Worm (Caenorhabditis elegans) whole organism, L4/young adult: Measurements from ENCODE around the gene cal-4.

Experiments used
- W03F9.2 ChIP-seq: fragments of 150-350 bp; optimal IDR thresholded peaks from 2 replicates; lab custom pipeline; 2014; ENCODE audit warnings: missing biosample characterization, missing genetic modification characterization
- dao-5 ChIP-seq: sonication (generic microtip); optimal IDR thresholded peaks from 2 replicates; lab custom pipeline; 2016; ENCODE audit warnings: missing genotype, missing genetic modification characterization, moderate library complexity, missing compliant biosample characterization
- him-1 ChIP-seq: sonication (generic microtip); optimal IDR thresholded peaks from 2 replicates; lab custom pipeline; 2016; ENCODE audit warnings: missing genotype, missing genetic modification reagents, missing genetic modification characterization, missing compliant biosample characterization

The cal-4 gene

DNA sequence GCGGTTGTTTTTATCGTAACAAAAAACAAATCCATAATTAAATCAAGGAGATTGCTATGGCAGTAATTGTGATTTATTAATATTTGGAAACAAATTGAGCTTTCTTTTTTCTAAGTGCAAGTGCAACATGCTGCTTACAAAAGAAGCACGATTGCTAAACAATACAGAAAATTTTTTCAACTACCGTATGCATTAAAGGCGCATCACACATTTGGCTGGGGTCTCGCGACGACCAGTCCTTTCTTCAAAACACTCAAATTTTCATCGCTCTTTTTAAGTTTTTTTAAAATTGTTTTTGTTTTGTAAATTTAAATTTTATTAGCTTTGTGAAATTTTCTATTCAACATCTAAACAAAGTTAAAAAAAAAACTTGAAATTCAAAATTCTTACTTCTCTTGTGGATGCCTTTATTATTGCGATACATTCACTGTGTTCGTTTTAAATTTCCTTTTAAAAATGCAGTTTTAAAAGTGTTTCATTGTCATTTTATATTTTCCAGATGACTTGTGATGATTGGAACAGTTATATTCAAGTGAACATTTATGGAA, 25.5 kb downstream of the cal-4 start, which contains the start of gene zim-1:
zim-1 (plus strand) TSS at position 498 of the 548 bp plus-strand sequence.
- no peak for TF ChIP-seq him-1

DNA sequence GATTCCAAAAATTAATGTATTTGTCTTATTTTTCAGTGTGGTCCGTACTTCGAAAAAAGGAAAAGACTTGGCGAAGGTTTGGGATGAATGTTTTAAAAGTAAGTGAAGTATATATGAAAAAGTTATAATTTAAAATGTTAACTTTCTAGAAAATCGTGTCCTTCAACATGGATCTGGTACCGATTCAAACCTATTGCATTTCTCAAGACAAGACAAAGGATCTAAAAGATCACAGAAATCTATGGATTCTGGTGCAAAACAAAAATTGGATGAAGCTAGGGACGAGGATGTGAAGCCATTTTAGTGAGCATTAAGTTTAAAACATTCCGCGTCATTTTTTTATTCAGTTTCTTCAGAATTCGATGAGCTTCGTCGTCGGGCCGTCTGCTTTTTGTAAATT, 33.7 kb downstream of the cal-4 start, which contains the start of gene zim-2:
zim-2 (plus strand) TSS at position 301 of the 400 bp plus-strand sequence.
- TF ChIP-seq W03F9.2 (tag; lab: Kevin White, UChicago) (no peak), him-1 (no peak), dao-5 (tag; lab: Kevin White, UChicago) (no peak)

DNA sequence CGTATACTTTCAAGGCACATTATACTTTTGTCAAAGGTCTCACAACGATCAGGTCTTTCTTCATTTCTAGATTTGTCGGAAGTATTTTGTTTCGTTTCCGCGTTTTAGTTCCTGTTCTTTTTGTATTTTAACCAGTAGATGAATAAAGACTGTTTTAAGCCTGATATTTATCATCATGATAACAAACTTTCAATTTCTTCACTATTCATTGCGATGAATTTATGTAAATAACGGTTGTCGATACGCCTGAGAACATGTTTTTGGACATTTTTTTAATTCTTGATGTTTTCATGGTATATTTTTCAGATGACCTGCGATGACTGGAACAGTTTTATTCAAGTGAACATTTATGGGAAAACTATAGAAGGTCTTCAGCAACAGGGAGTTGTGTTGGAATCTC, 37.2 kb downstream of the cal-4 start, which contains the start of gene zim-3:
zim-3 (plus strand) TSS at position 301 of the 400 bp plus-strand sequence.
- TF ChIP-seq dao-5 (tag; lab: Kevin White, UChicago): no peak
- TF ChIP-seq him-1: no peak

DNA sequence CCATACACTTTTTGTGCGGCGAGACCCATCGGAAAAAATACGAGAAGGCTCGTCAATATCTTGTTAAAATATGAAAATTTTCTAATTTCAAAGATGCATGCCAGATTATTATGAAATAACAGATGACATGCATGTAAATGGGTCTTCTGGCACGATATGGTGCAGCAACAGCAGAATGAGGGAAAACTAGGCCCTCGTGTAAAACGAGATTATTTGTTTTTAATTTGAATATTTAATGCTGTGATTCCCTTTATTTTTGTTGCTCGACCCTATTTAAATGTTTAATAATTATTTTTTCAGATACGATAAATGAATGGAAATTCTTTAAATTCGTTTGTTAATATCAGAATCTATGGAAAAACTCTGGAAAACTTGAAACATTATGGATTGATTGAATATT, 40.4 kb downstream of the cal-4 start, which contains the start of gene him-8:
him-8 (plus strand) TSS at position 301 of the 400 bp plus-strand sequence.
- TF ChIP-seq dao-5 (tag; lab: Kevin White, UChicago): no peak
- no peak for TF ChIP-seq him-1

DNA sequence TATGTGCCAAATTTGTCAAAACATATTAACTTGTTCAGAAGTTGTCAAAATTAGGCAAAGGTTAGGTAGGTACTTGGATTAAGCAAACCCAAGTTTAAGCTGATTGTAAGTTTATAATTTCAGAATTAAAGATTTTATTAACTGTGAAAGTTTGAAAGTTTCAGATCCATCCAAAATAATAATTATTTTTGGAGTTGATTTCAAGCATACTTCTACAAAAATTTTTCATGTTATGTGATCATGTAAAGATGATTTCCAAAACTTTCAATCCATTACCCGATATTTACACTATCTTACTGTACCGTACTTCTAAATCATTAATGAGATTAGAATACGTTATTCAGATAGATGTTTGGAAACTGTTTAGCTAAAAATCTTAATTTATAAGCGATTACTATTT, 43.4 kb downstream of the cal-4 start:
- no peak for TF ChIP-seq W03F9.2 (tag; lab: Kevin White, UChicago)
- no peak for TF ChIP-seq dao-5 (tag; lab: Kevin White, UChicago)
- TF ChIP-seq him-1: no peak

DNA sequence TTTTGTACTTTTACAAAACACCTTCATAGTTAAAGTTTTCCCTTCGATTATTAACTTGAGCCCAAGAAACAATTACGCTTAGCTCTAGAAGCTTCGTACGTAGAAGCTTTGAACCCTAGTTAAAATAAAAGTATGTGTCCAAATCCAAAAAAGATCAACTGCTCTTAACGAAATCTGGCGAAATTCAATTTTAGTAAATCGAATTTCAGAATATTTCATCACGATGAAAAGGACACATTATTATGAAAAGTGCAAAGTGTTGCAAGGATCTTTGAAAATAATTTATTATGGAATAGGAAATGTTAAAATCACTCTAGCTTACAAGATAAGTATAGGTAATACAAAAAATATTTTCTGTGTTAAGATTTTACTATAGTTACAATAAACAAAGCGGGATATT, 44.1 kb downstream of the cal-4 start:
- TF ChIP-seq him-1 (no peak), W03F9.2 (tag; lab: Kevin White, UChicago) (no peak), dao-5 (tag; lab: Kevin White, UChicago) (no peak)

DNA sequence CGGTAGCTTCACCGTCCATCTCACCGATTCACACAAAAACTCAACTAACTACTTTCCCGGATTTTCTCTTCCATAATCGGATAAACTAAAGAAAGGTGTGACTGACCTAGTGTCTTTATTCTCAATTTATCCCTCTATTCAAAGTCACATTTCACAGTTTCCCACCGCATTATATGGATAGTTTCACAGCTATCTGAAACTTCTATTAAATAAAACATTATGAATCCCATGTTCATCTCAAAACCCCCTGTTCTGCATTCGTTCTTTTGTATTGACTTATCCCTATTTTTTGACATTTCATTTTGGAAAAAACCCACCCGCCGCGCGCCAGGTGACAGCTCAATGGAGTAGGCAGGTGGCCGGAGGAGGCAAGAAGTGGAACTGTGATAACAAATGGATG, 46.6 kb downstream of the cal-4 start:
- no peak for TF ChIP-seq him-1
- no peak for TF ChIP-seq W03F9.2 (tag; lab: Kevin White, UChicago)
- no peak for TF ChIP-seq dao-5 (tag; lab: Kevin White, UChicago)

DNA sequence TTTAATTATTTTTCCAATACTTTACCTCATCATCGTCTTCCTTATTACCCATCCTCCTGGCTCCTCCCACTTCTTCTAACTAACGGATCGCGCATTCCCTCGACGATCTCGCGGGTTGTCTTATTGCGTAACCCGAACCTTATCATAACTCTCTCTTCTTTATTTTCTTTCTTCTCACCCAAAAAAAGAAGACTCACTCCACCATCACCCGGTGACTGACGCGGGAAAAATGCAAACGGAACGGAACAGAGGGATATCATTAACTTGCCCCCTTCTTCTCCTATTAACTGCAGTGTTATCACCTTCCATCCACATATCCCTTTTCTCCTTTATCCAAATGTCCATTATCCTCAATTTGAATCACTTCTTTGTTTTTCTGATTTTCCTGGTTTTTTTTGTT, 48.9 kb downstream of the cal-4 start:
- TF ChIP-seq him-1: no peak
- no peak for TF ChIP-seq dao-5 (tag; lab: Kevin White, UChicago)
- TF ChIP-seq W03F9.2 (tag; lab: Kevin White, UChicago): no peak

DNA sequence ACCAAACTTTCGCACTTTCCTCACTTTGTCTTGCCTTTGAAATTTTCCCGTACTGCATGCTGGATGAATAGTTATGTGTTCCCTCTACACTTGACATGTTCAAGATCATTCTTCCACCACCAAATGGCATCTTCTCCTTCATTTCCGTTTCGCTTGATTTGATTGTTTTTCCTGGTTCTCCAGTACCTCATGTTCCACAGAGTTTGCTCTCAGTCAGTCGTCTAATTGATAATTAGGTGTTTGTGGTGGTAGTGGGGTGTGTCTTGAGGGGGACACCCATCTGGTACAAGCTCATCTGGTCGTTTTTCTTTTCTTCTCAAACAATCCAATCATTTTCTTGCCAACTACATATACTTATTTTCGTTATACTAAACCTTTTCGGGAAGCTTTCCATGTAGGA, 49.8 kb downstream of the cal-4 start:
- TF ChIP-seq dao-5 (tag; lab: Kevin White, UChicago) (no peak), him-1 (no peak), W03F9.2 (tag; lab: Kevin White, UChicago) (no peak)

DNA sequence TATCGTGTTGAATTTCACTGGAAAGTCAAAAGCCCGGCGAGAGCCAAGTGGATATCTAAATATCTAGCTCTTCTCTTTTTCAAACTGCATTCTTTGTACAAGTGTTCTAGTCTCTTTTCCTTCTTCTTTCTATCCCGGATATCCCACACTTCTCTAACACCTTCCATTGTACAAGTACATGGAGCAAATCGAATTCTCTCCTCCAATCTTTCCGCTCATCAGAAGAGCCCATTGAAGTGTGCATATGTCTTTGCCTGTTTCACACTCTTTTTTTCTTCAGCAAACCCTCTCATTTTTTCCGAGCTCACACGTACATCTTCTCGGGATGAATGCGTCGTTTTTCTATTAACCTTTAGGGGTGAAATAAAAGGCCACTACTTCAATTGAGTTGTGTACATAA, 52.3 kb downstream of the cal-4 start:
- TF ChIP-seq W03F9.2 (tag; lab: Kevin White, UChicago): no peak
- no peak for TF ChIP-seq him-1
- no peak for TF ChIP-seq dao-5 (tag; lab: Kevin White, UChicago)

DNA sequence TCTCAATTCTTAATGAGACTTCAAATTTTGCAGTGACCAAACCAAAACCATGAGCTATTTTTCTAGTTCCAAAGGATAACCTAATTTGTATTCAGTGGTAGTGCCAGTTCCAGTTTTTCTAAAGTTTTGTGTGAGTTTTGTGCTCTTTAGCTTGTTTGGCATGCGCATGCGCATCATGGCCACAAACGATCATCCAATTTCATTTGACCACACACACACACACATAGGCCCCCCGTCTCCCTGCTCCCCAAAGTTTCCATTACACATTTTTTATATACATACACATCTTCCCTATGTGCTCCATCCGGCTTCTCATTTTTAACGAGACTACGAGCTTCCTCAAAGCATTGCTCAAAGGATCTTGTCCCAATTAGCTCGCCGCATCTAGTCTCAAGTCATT, 53.3 kb downstream of the cal-4 start:
- TF ChIP-seq dao-5 (tag; lab: Kevin White, UChicago) (no peak), him-1 (no peak), W03F9.2 (tag; lab: Kevin White, UChicago) (no peak)

DNA sequence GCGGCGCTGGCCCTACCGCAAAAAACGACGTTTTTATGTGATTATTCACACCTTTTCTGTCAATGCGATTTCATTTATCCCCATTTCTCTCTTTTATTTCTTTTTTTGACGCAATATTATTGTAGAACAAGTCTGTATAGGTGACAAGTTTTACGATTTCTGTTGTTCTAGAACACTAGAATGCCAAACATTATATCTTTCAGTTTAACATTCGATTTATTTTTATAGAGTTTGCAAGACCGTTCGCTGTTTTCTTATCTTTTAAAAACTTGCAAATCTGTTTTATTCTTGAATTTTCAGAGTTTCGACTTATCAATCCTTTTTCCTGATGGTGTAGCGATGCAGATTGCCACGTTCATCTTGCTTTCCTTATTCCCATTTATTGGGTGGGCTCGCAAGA, 54.8 kb downstream of the cal-4 start, which contains the start of gene efn-2:
efn-2 (plus strand) TSS at position 301 of the 400 bp plus-strand sequence.
- no peak for TF ChIP-seq dao-5 (tag; lab: Kevin White, UChicago)
- no peak for TF ChIP-seq W03F9.2 (tag; lab: Kevin White, UChicago)
- TF ChIP-seq him-1: no peak

DNA sequence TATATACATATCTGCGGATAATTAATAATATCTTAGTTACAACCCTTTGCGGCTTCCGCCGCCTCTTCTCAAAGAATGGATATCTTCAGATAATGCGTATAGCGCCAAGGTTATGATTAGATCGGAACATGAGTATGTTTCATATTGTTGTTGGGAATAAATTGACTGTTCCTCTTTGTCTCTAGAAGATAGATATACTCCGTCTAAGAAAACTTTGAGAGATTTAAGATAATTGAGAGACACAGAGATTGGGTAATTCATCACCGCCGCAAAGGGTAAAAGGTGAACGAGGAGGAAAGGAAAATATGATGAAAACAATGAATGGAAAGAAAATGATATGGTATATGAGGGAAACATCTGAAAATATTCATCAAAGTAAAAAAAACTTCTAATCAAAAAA, 55.4 kb downstream of the cal-4 start:
- TF ChIP-seq W03F9.2 (tag; lab: Kevin White, UChicago): no peak
- no peak for TF ChIP-seq dao-5 (tag; lab: Kevin White, UChicago)

DNA sequence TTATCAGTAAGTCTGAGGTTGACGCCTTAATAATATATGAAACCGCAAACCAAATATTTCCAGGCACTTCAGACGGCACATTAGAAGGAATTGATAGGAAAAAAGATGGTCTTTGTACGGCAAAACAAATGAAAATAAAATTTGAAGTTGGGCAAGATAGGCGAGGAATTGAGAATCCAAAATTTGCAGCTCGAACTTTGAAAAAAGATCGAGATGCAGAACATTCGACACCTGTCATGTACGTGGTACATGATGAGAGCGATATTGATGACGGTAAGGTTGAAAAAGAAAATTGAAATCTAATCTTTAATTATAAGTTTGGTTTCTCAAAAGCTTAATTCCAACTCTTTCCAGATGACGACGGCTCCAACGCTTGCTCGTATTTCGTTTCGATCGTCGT, 56.4 kb downstream of the cal-4 start:
- TF ChIP-seq W03F9.2 (tag; lab: Kevin White, UChicago) (no peak), dao-5 (tag; lab: Kevin White, UChicago) (no peak), him-1 (no peak)

DNA sequence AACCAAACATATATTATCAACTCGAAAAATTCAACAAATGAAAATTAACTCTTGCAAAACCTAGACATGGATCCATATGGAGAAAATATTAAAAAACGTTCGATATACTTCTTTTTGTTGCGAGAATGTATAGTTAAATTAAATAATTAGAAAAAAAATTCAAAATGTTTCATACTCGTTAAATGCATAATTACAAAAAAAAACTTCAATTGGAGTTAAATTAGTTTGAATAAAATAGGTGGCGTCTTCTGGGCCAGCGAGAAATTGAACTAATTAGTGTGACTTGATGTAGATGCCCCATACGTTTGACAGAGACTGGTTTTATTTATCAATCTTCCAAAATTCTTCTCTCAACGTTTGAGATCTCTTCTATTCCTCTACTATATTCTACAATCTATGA, 57.2 kb downstream of the cal-4 start, which contains the start of gene lgc-43:
lgc-43 (plus strand) TSS at position 301 of the 400 bp plus-strand sequence.
- TF ChIP-seq him-1 (no peak), dao-5 (tag; lab: Kevin White, UChicago) (no peak), W03F9.2 (tag; lab: Kevin White, UChicago) (no peak)
